Worm (Caenorhabditis elegans): ENCODE data around the gene nrf-5.

DNA sequence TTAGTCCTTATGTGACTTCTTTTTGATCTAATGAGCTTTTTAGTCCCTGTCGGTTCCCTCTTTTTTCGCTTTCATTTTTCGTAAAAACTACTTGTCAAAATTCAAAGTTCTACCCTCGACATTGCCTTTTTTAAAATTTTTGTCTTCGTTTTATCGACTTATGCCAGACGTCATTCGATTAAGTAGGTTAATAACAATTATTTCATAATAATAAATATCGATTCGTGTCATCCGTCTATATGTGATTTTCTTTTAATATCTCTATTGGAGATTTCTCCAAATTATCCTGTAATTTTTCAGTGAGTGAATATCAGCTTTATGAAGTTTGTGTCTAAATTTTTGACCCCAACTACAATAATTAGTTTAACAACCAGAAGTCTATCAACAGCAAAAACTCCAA is 5.3 kb upstream of the nrf-5 start, which contains the start of gene hpo-31:
- TF ChIP-seq nhr-12 (tag; optimal IDR thresholded peaks at IDR 0.05) (no peak), unc-39 (tag; optimal IDR thresholded peaks at IDR 0.05) (no peak), nhr-237 (tag; optimal IDR thresholded peaks at IDR 0.05) (no peak), ama-1 (optimal IDR thresholded peaks at IDR 0.05) (no peak), aly-2 (tag; optimal IDR thresholded peaks at IDR 0.05) (no peak), egl-27 (tag; optimal IDR thresholded peaks at IDR 0.05) (no peak), nhr-11 (tag; optimal IDR thresholded peaks at IDR 0.05) (no peak), mab-5 (tag; optimal IDR thresholded peaks at IDR 0.05) (no peak), alr-1 (tag; optimal IDR thresholded peaks at IDR 0.05) (no peak), elt-3 (tag; optimal IDR thresholded peaks at IDR 0.05) (no peak), skn-1 (tag; optimal IDR thresholded peaks at IDR 0.05) (no peak), sma-9 (GFP tag; optimal IDR thresholded peaks at IDR 0.05) (no peak), sma-9 (tag; optimal IDR thresholded peaks at IDR 0.05) (no peak), ceh-82 (tag; optimal IDR thresholded peaks at IDR 0.05) (no peak), elt-1 (tag; optimal IDR thresholded peaks at IDR 0.05) (no peak)
